Worm (Caenorhabditis elegans) whole organism, early embryonic: Measurements from ENCODE around the gene M04B2.2.

Experiments used
- B0310.2 ChIP-seq: sonication (generic microtip); optimal IDR thresholded peaks from 2 replicates; lab custom pipeline; 2016; ENCODE audit warnings: mild to moderate bottlenecking, missing genetic modification characterization, missing compliant biosample characterization
- F13C5.2 ChIP-seq: sonication (generic microtip); optimal IDR thresholded peaks from 2 replicates; lab custom pipeline; 2017; ENCODE audit warnings: mild to moderate bottlenecking, missing genetic modification characterization, inconsistent platforms, missing compliant biosample characterization
- ama-1 ChIP-seq: fragments of 150-350 bp; optimal IDR thresholded peaks from 2 replicates; lab custom pipeline; 2014
- ceh-13 ChIP-seq: fragments of 200-800 bp; sonication (Bioruptor generic); optimal IDR thresholded peaks from 2 replicates; lab custom pipeline; 2018; ENCODE audit warnings: mild to moderate bottlenecking, missing genetic modification characterization, missing compliant biosample characterization
- ceh-36 ChIP-seq: sonication (generic microtip); optimal IDR thresholded peaks from 2 replicates; lab custom pipeline; 2016; ENCODE audit warnings: missing genetic modification characterization, inconsistent platforms, missing compliant biosample characterization
- ets-7 ChIP-seq: sonication (generic microtip); optimal IDR thresholded peaks from 2 replicates; lab custom pipeline; 2016; ENCODE audit warnings: missing genotype, missing genetic modification characterization, missing compliant biosample characterization
- flt-1 ChIP-seq: fragments of 200-800 bp; sonication (Bioruptor generic); IDR thresholded peaks from 2 replicates; pipeline ENCODE4 v1.3.6; 2022; ENCODE audit warnings: missing genetic modification characterization, missing compliant biosample characterization
- hmbx-1 ChIP-seq: sonication (generic microtip); optimal IDR thresholded peaks from 2 replicates; lab custom pipeline; 2016; ENCODE audit warnings: mild to moderate bottlenecking, missing genetic modification characterization, missing compliant biosample characterization
- hmg-4 ChIP-seq: fragments of 200-800 bp; sonication (Bioruptor generic); optimal IDR thresholded peaks from 2 replicates; lab custom pipeline; 2018; ENCODE audit warnings: mild to moderate bottlenecking, missing genetic modification characterization, missing compliant biosample characterization
- hnd-1 ChIP-seq: sonication (generic microtip); optimal IDR thresholded peaks from 2 replicates; lab custom pipeline; 2016; ENCODE audit warnings: missing genetic modification characterization, missing compliant biosample characterization
- scrt-1 ChIP-seq: fragments of 200-800 bp; sonication (Bioruptor generic); IDR thresholded peaks from 2 replicates; pipeline ENCODE4 v1.3.6; 2022; ENCODE audit warnings: missing genetic modification characterization, missing compliant biosample characterization
- tbx-11 ChIP-seq: fragments of 200-800 bp; sonication (Bioruptor generic); IDR thresholded peaks from 2 replicates; pipeline ENCODE4 v1.3.6; 2022; ENCODE audit warnings: missing genetic modification characterization, missing compliant biosample characterization
- tbx-37 ChIP-seq: fragments of 200-800 bp; sonication (Bioruptor generic); conservative IDR thresholded peaks from 2 replicates; pipeline ENCODE4 v1.3.6; 2022; ENCODE audit warnings: missing genetic modification reagents, missing genetic modification characterization, missing compliant biosample characterization
- tra-4 ChIP-seq: sonication (generic microtip); optimal IDR thresholded peaks from 2 replicates; lab custom pipeline; 2017; ENCODE audit warnings: missing genetic modification characterization, missing compliant biosample characterization

DNA sequence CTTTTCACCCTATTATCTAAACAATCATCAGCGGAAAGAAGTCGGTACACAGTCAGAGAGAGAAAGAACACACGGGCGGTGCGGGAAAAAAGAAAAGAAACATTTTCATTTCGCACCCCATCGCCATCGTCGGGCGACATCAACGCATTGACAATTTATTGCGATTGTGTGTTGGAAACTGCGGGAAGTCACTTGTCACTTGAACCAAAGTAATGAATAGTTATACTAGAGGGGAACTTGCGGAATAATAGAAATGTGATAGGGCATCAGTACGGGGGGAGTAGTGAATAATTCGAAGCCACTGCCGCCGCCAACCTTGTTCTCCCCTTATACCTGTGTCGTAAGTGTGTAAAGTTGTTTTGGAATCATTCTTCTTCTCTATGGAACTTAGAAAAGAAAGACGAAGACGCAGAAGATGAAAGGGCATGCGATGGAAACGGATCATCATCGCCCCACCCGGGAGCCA, 43.6 kb downstream of the M04B2.2 start:
- no peak for TF ChIP-seq tra-4 (tag; lab: Kevin White, UChicago)
- TF ChIP-seq ama-1 (lab: Kevin White, UChicago): no peak
- TF ChIP-seq flt-1 (GFP tag; lab: Robert Waterston, UW): no peak
- no peak for TF ChIP-seq B0310.2
- no peak for TF ChIP-seq tbx-11 (GFP tag; lab: Robert Waterston, UW)
- TF ChIP-seq scrt-1 (GFP tag; lab: Robert Waterston, UW): no peak
- TF ChIP-seq hnd-1 (tag; lab: Kevin White, UChicago): no peak
- no peak for TF ChIP-seq ceh-13 (GFP tag; lab: Kevin White, UChicago)
- no peak for TF ChIP-seq hmg-4 (GFP tag; lab: Kevin White, UChicago)
- no peak for TF ChIP-seq ceh-36 (tag; lab: Kevin White, UChicago)
- no peak for TF ChIP-seq F13C5.2 (tag; lab: Kevin White, UChicago)
- no peak for TF ChIP-seq hmbx-1
- no peak for TF ChIP-seq tbx-37 (GFP tag; lab: Robert Waterston, UW)
- TF ChIP-seq ets-7 (tag; lab: Kevin White, UChicago): no peak
